Fruit fly (Drosophila melanogaster) whole organism, prepupa: Measurements from ENCODE around the gene CG15296.

ENCODE experiments used
- CG10631 ChIP-seq: fragments of 200-800 bp; sonication (Bioruptor generic); optimal IDR thresholded peaks from 2 replicates; lab custom pipeline; 2016; ENCODE audit warnings: missing biosample characterization, missing genetic modification characterization
- CG11902 ChIP-seq: fragments of 200-800 bp; sonication (Bioruptor generic); optimal IDR thresholded peaks from 3 replicates; lab custom pipeline; 2016; ENCODE audit warnings: missing biosample characterization, missing genetic modification characterization
- CG15336 ChIP-seq: fragments of 200-800 bp; sonication (Bioruptor generic); IDR thresholded peaks from 2 replicates; pipeline ENCODE4 v1.3.6; 2022; ENCODE audit warnings: missing biosample characterization, missing genetic modification characterization
- CG1621 ChIP-seq: fragments of 200-800 bp; sonication (Bioruptor generic); optimal IDR thresholded peaks from 3 replicates; lab custom pipeline; 2018; ENCODE audit warnings: missing biosample characterization, mild to moderate bottlenecking, missing genetic modification characterization
- CG16779 ChIP-seq: fragments of 200-800 bp; sonication (Bioruptor generic); optimal IDR thresholded peaks from 3 replicates; lab custom pipeline; 2017; ENCODE audit warnings: missing biosample characterization, mild to moderate bottlenecking, missing genetic modification characterization
- CG3032 ChIP-seq: fragments of 200-800 bp; optimal IDR thresholded peaks from 2 replicates; lab custom pipeline; 2019; ENCODE audit warnings: missing biosample characterization, mild to moderate bottlenecking, missing genetic modification characterization, moderate library complexity
- CG32006 ChIP-seq: fragments of 200-800 bp; sonication (Bioruptor generic); optimal IDR thresholded peaks from 3 replicates; lab custom pipeline; 2017; ENCODE audit warnings: missing biosample characterization, mild to moderate bottlenecking, missing genetic modification characterization
- CG34406 ChIP-seq: fragments of 200-800 bp; sonication (Bioruptor generic); optimal IDR thresholded peaks from 3 replicates; lab custom pipeline; 2016; ENCODE audit warnings: missing biosample characterization, missing genetic modification characterization
- CG4318 ChIP-seq: fragments of 200-800 bp; sonication (Bioruptor generic); optimal IDR thresholded peaks from 3 replicates; lab custom pipeline; 2017; ENCODE audit warnings: missing biosample characterization, mild to moderate bottlenecking, missing genetic modification characterization
- CG6276 ChIP-seq: fragments of 200-800 bp; sonication (Bioruptor generic); optimal IDR thresholded peaks from 2 replicates; lab custom pipeline; 2017; ENCODE audit warnings: missing biosample characterization, mild to moderate bottlenecking, missing genetic modification characterization
- CG6792 ChIP-seq: fragments of 200-800 bp; sonication (Bioruptor generic); optimal IDR thresholded peaks from 3 replicates; lab custom pipeline; 2016; ENCODE audit warnings: missing biosample characterization, missing genetic modification characterization
- CG6808 ChIP-seq: fragments of 200-800 bp; sonication (Bioruptor generic); optimal IDR thresholded peaks from 3 replicates; lab custom pipeline; 2017; ENCODE audit warnings: missing biosample characterization, missing genetic modification characterization, mild to moderate bottlenecking, moderate library complexity, missing genetic modification reagents
- CG6854 ChIP-seq: fragments of 200-800 bp; sonication (Bioruptor generic); optimal IDR thresholded peaks from 2 replicates; lab custom pipeline; 2017; ENCODE audit warnings: missing biosample characterization, mild to moderate bottlenecking, missing genetic modification characterization
- CG7368 ChIP-seq: fragments of 200-800 bp; sonication (Bioruptor generic); optimal IDR thresholded peaks from 3 replicates; lab custom pipeline; 2016; ENCODE audit warnings: missing biosample characterization, missing genetic modification characterization
- CG8119 ChIP-seq: fragments of 200-800 bp; sonication (Bioruptor generic); IDR thresholded peaks from 3 replicates; pipeline ENCODE4 v1.3.6; 2022; ENCODE audit warnings: missing biosample characterization, missing genetic modification characterization
- CG8319 ChIP-seq: fragments of 200-800 bp; sonication (Bioruptor generic); optimal IDR thresholded peaks from 3 replicates; lab custom pipeline; 2016; ENCODE audit warnings: missing biosample characterization, missing genetic modification characterization
- CG8632 ChIP-seq: fragments of 200-800 bp; sonication (Bioruptor generic); optimal IDR thresholded peaks from 3 replicates; lab custom pipeline; 2016; ENCODE audit warnings: missing biosample characterization, missing genetic modification characterization
- CG9139 ChIP-seq: fragments of 200-800 bp; sonication (Bioruptor generic); optimal IDR thresholded peaks from 3 replicates; lab custom pipeline; 2017; ENCODE audit warnings: missing biosample characterization, mild to moderate bottlenecking, missing genetic modification characterization
- Eip75B ChIP-seq: fragments of 200-800 bp; sonication (Bioruptor generic); optimal IDR thresholded peaks from 3 replicates; lab custom pipeline; 2016; ENCODE audit warnings: missing biosample characterization, missing genetic modification characterization
- Eip78C ChIP-seq: fragments of 200-800 bp; sonication (Bioruptor generic); peaks from one replicate; lab custom pipeline; 2016; ENCODE audit warnings: missing biosample characterization, missing genetic modification characterization
- Eip93F ChIP-seq: fragments of 200-800 bp; sonication (Bioruptor generic); optimal IDR thresholded peaks from 2 replicates; lab custom pipeline; 2016; ENCODE audit warnings: missing biosample characterization, mild to moderate bottlenecking, missing genetic modification characterization
- Ets96B ChIP-seq: fragments of 200-800 bp; optimal IDR thresholded peaks from 2 replicates; lab custom pipeline; 2019; ENCODE audit warnings: missing biosample characterization, mild to moderate bottlenecking, missing genetic modification characterization, moderate library complexity
- Gug ChIP-seq: fragments of 200-800 bp; sonication (Bioruptor generic); IDR thresholded peaks from 2 replicates; pipeline ENCODE4 v1.3.6; 2022; ENCODE audit warnings: missing biosample characterization, missing genetic modification characterization
- Hr38 ChIP-seq: sonication (Bioruptor generic); optimal IDR thresholded peaks from 2 replicates; lab custom pipeline; 2016; ENCODE audit warnings: missing biosample characterization, missing genetic modification characterization
- Hr4 ChIP-seq: fragments of 200-800 bp; sonication (Bioruptor generic); optimal IDR thresholded peaks from 3 replicates; lab custom pipeline; 2016; ENCODE audit warnings: missing biosample characterization, missing genetic modification characterization
- Lpt ChIP-seq: fragments of 200-800 bp; sonication (Bioruptor generic); optimal IDR thresholded peaks from 3 replicates; lab custom pipeline; 2016; ENCODE audit warnings: missing biosample characterization, missing genetic modification characterization
- Met ChIP-seq: fragments of 200-800 bp; sonication (Bioruptor generic); optimal IDR thresholded peaks from 3 replicates; lab custom pipeline; 2016; ENCODE audit warnings: missing biosample characterization, missing genetic modification characterization
- OdsH ChIP-seq: fragments of 200-800 bp; sonication (Bioruptor generic); optimal IDR thresholded peaks from 3 replicates; lab custom pipeline; 2016; ENCODE audit warnings: missing biosample characterization, missing genetic modification characterization
- Sox102F ChIP-seq: fragments of 200-800 bp; sonication (Bioruptor generic); optimal IDR thresholded peaks from 2 replicates; lab custom pipeline; 2016; ENCODE audit warnings: missing biosample characterization, mild to moderate bottlenecking, missing genetic modification characterization
- Sox14 ChIP-seq: fragments of 200-800 bp; sonication (Bioruptor generic); optimal IDR thresholded peaks from 3 replicates; lab custom pipeline; 2016; ENCODE audit warnings: missing biosample characterization, missing genetic modification characterization
- Sox15 ChIP-seq: fragments of 200-800 bp; sonication (Bioruptor generic); optimal IDR thresholded peaks from 3 replicates; lab custom pipeline; 2016; ENCODE audit warnings: missing biosample characterization, missing genetic modification characterization
- achi ChIP-seq: fragments of 200-800 bp; sonication (Bioruptor generic); optimal IDR thresholded peaks from 3 replicates; lab custom pipeline; 2016; ENCODE audit warnings: missing biosample characterization, missing genetic modification characterization
- acj6 ChIP-seq: fragments of 200-800 bp; sonication (Bioruptor generic); optimal IDR thresholded peaks from 3 replicates; lab custom pipeline; 2016; ENCODE audit warnings: missing biosample characterization, missing genetic modification characterization
- cyc ChIP-seq: fragments of 200-800 bp; sonication (Bioruptor generic); optimal IDR thresholded peaks from 3 replicates; lab custom pipeline; 2016; ENCODE audit warnings: missing biosample characterization, missing genetic modification characterization
- dac ChIP-seq: fragments of 200-800 bp; sonication (Bioruptor generic); optimal IDR thresholded peaks from 2 replicates; lab custom pipeline; 2017; ENCODE audit warnings: missing biosample characterization, mild to moderate bottlenecking, missing genetic modification characterization
- dsx ChIP-seq: fragments of 200-800 bp; optimal IDR thresholded peaks from 3 replicates; lab custom pipeline; 2019; ENCODE audit warnings: missing biosample characterization, mild to moderate bottlenecking, missing genetic modification characterization, moderate library complexity; ENCODE audit not compliant: poor library complexity, severe bottlenecking
- esn ChIP-seq: fragments of 200-800 bp; sonication (Bioruptor generic); optimal IDR thresholded peaks from 2 replicates; lab custom pipeline; 2016; ENCODE audit warnings: missing biosample characterization, mild to moderate bottlenecking, missing genetic modification characterization, moderate library complexity
- fd59A ChIP-seq: fragments of 200-800 bp; sonication (Bioruptor generic); optimal IDR thresholded peaks from 2 replicates; lab custom pipeline; 2017; ENCODE audit warnings: missing biosample characterization, mild to moderate bottlenecking, missing genetic modification characterization, missing genetic modification reagents
- fd85E ChIP-seq: fragments of 200-800 bp; sonication (Bioruptor generic); optimal IDR thresholded peaks from 3 replicates; lab custom pipeline; 2016; ENCODE audit warnings: missing biosample characterization, missing genetic modification characterization
- lz ChIP-seq: fragments of 200-800 bp; sonication (Bioruptor generic); optimal IDR thresholded peaks from 3 replicates; lab custom pipeline; 2016; ENCODE audit warnings: missing biosample characterization, missing genetic modification characterization
- net ChIP-seq: fragments of 200-800 bp; sonication (Bioruptor generic); optimal IDR thresholded peaks from 3 replicates; lab custom pipeline; 2016; ENCODE audit warnings: missing biosample characterization, missing genetic modification characterization
- pdm3 ChIP-seq: fragments of 200-800 bp; sonication (Bioruptor generic); optimal IDR thresholded peaks from 3 replicates; lab custom pipeline; 2016; ENCODE audit warnings: missing biosample characterization, missing genetic modification characterization
- salr ChIP-seq, 2 experiments: fragments of 200-800 bp; sonication (Bioruptor generic); optimal IDR thresholded peaks; 3 replicates each; lab custom pipeline; 2016 to 2018; ENCODE audit warnings: missing biosample characterization in 2 of 2, missing genetic modification characterization in 2 of 2, mild to moderate bottlenecking in 1 of 2
- spab ChIP-seq: fragments of 200-800 bp; sonication (Bioruptor generic); optimal IDR thresholded peaks from 2 replicates; lab custom pipeline; 2017; ENCODE audit warnings: missing biosample characterization, mild to moderate bottlenecking, missing genetic modification characterization, missing genetic modification reagents
- ss ChIP-seq, 2 experiments: fragments of 200-800 bp; sonication (Bioruptor generic); optimal IDR thresholded peaks; 2 replicates in 1 of 2; 3 replicates in 1 of 2; lab custom pipeline; 2017 to 2018; ENCODE audit warnings: mild to moderate bottlenecking in 2 of 2, missing biosample characterization in 2 of 2, missing genetic modification characterization in 2 of 2, moderate library complexity in 1 of 2
- svp ChIP-seq: fragments of 200-800 bp; sonication (Bioruptor generic); peaks from one replicate; lab custom pipeline; 2016; ENCODE audit warnings: missing biosample characterization, missing genetic modification characterization
- topi ChIP-seq: fragments of 200-800 bp; sonication (Bioruptor generic); optimal IDR thresholded peaks from 3 replicates; lab custom pipeline; 2016; ENCODE audit warnings: missing biosample characterization, missing genetic modification characterization
- vri ChIP-seq: fragments of 200-800 bp; sonication (Bioruptor generic); optimal IDR thresholded peaks from 3 replicates; lab custom pipeline; 2016; ENCODE audit warnings: missing biosample characterization, mild to moderate bottlenecking, missing genetic modification characterization

The CG15296 gene

DNA sequence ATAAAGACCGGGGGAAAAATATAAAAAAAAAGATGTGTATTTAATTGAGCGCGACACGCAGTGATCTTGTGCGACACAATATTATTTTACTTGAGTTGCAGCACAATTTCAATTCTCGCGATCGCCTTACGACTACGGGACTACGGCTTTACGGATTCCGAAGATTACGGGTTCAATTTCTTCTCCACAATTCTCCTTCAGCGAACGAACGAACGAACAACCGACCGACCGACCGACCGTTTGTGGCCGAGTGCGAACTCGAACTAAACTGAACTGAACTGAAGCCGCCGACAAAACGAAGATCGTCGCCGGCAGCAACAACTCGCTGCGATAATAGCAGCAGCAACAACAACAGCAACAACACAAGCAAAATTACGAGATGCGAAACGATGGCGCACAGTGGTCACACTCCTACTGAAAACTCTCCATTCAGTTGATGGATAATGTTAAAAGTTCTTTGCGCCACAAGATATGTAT lies 18.8 kb upstream of the CG15296 start, which contains the start of gene spri (continued):
- TF ChIP-seq esn: peak; percentile 8
- peak; percentile 46 for TF ChIP-seq CG3032
- TF ChIP-seq topi (GFP tag; lab: Kevin White, UChicago): peak; percentile 7
- TF ChIP-seq CG6792 (GFP tag; lab: Kevin White, UChicago): no peak
- no peak for TF ChIP-seq achi (GFP tag; lab: Kevin White, UChicago)
- no peak for TF ChIP-seq salr (GFP tag; optimal IDR thresholded peaks at IDR 0.05; lab: Kevin White, UChicago)
- TF ChIP-seq Hr38: no peak
- no peak for TF ChIP-seq OdsH (GFP tag; lab: Kevin White, UChicago)
- no peak for TF ChIP-seq CG32006 (GFP tag; lab: Kevin White, UChicago)
- TF ChIP-seq spab: no peak
- no peak for TF ChIP-seq lz (GFP tag; lab: Kevin White, UChicago)
- TF ChIP-seq fd85E (GFP tag; lab: Kevin White, UChicago): peak; percentile 43
- TF ChIP-seq CG34406 (GFP tag; lab: Kevin White, UChicago): no peak
- peak; percentile 2 for TF ChIP-seq CG7368 (GFP tag; lab: Kevin White, UChicago)
- peak; percentile 70 for TF ChIP-seq CG6808 (GFP tag; lab: Kevin White, UChicago)
- TF ChIP-seq CG8632 (GFP tag; lab: Kevin White, UChicago): no peak
- TF ChIP-seq CG1621 (tag; lab: Kevin White, UChicago): peak; percentile 96
- TF ChIP-seq CG6854: peak; percentile 41
- peak; percentile 9 for TF ChIP-seq Sox14 (GFP tag; lab: Kevin White, UChicago)
- peak; percentile 83 for TF ChIP-seq CG6276 (GFP tag; lab: Kevin White, UChicago)
- TF ChIP-seq CG8119: peak; percentile 66; the same call in 2 of the 3 replicates
- TF ChIP-seq svp: peak; percentile 97
- TF ChIP-seq Met (GFP tag; lab: Kevin White, UChicago): no peak
- TF ChIP-seq CG4318 (GFP tag; lab: Kevin White, UChicago): no peak
- no peak for TF ChIP-seq CG10631 (GFP tag; lab: Kevin White, UChicago)
- peak; percentile 66 for TF ChIP-seq Eip78C (GFP tag; lab: Kevin White, UChicago)
- TF ChIP-seq CG11902 (GFP tag; lab: Kevin White, UChicago): no peak
- TF ChIP-seq CG15336 (GFP tag; lab: Robert Waterston, UW): peak; percentile 62
- peak; percentile 7 for TF ChIP-seq acj6 (GFP tag; lab: Kevin White, UChicago)
- TF ChIP-seq fd59A (GFP tag; lab: Kevin White, UChicago): no peak
- TF ChIP-seq Eip93F (GFP tag; lab: Kevin White, UChicago): peak; percentile 38
- TF ChIP-seq Sox15 (GFP tag; lab: Kevin White, UChicago): no peak
- TF ChIP-seq Hr4: peak; percentile 7
- TF ChIP-seq Sox102F (GFP tag; lab: Kevin White, UChicago): no peak
- TF ChIP-seq cyc (GFP tag; lab: Kevin White, UChicago): no peak
- TF ChIP-seq, all 60 proteins: peak for 31

DNA sequence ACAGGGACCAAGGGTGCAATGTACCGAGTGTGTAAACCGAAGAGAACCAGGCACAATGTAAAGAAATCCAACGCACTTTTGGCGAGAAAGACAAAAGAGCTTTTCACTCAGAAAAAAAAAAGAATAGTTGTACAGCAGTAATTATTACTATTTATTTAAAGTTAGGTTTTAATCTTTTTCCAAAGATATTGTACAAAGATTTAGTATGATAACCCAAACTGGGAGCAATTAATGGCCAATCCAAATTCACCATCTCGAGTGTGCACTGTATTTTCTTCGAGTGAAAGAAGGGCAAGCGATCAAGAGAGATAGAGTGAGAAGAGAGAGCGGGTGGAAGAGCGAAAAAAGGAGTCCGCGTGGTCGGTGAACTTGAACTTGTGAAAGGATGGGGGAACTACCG lies 18.1 kb upstream of the CG15296 start:
- peak; percentile 88 for TF ChIP-seq CG8319 (GFP tag; lab: Kevin White, UChicago)
- TF ChIP-seq Eip78C (GFP tag; lab: Kevin White, UChicago): peak; percentile 99
- peak; percentile 97 for TF ChIP-seq esn
- TF ChIP-seq CG32006 (GFP tag; lab: Kevin White, UChicago): peak; percentile 65
- TF ChIP-seq Eip75B (GFP tag; lab: Kevin White, UChicago): peak; percentile 97
- peak; percentile 75 for TF ChIP-seq CG6854
- peak; percentile 86 for TF ChIP-seq net (GFP tag; lab: Kevin White, UChicago)
- peak; percentile 87 for TF ChIP-seq CG6808 (GFP tag; lab: Kevin White, UChicago)
- TF ChIP-seq CG4318 (GFP tag; lab: Kevin White, UChicago): no peak
- TF ChIP-seq spab: peak; percentile 89
- TF ChIP-seq CG10631 (GFP tag; lab: Kevin White, UChicago): peak; percentile 95
- peak; percentile 79 for TF ChIP-seq Hr4
- peak; percentile 98 for TF ChIP-seq topi (GFP tag; lab: Kevin White, UChicago)
- peak; percentile 96 for TF ChIP-seq CG3032
- TF ChIP-seq pdm3: peak; percentile 96
- peak; percentile 36 for TF ChIP-seq dac (GFP tag; lab: Kevin White, UChicago)
- peak; percentile 93 for TF ChIP-seq Ets96B
- peak; percentile 99 for TF ChIP-seq svp
- TF ChIP-seq CG16779 (tag; lab: Kevin White, UChicago): peak; percentile 58
- TF ChIP-seq ss (GFP tag; optimal IDR thresholded peaks at IDR 0.05; lab: Kevin White, UChicago): peak; percentile 88 to 94
- TF ChIP-seq CG9139 (GFP tag; lab: Kevin White, UChicago): peak; percentile 80
- TF ChIP-seq Gug (GFP tag; lab: Robert Waterston, UW): peak; percentile 74
- TF ChIP-seq Lpt (GFP tag; lab: Kevin White, UChicago): peak; percentile 70
- TF ChIP-seq achi (GFP tag; lab: Kevin White, UChicago): peak; percentile 90
- peak; percentile 92 for TF ChIP-seq fd59A (GFP tag; lab: Kevin White, UChicago)
- TF ChIP-seq Sox14 (GFP tag; lab: Kevin White, UChicago): peak; percentile 95
- TF ChIP-seq Sox102F (GFP tag; lab: Kevin White, UChicago): peak; percentile 97
- TF ChIP-seq Hr38: no peak
- TF ChIP-seq vri (GFP tag; lab: Kevin White, UChicago): peak; percentile 86
- peak; percentile 97 for TF ChIP-seq dsx
